Fruit fly (Drosophila melanogaster): ENCODE results near the gene ccb.

ccb gene

DNA sequence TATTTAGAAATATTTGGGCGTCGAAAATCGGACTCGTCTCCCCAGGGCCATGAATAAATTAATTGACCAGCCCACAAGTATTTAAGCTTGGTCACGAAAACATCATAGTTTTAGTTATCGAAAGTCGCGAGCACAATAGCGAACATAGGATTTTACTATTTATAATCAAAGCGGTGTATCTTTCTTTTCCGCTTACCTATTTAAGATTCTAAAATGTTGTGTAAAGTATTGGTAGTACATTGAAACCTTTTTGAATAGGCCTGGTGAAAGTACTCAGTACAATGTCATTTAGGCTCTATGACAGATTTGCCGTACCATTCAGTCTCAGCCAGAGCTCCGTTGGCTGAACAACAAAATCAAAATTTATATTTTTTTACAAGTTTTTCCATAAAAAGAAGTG, at the start of gene ccb:
ccb (plus strand) TSS at position 301 of the 400 bp plus-strand sequence.
- no peak for TF ChIP-seq CG34367 (tag; optimal IDR thresholded peaks at IDR 0.05)
- TF ChIP-seq Snoo (tag; optimal IDR thresholded peaks at IDR 0.05), result no peak
- no peak for TF ChIP-seq Ets98B (GFP tag; IDR thresholded peaks at IDR 0.05)
- TF ChIP-seq EcR (GFP tag; optimal IDR thresholded peaks at IDR 0.05), result no peak
- TF ChIP-seq CG32121 (GFP tag; IDR thresholded peaks at IDR 0.05), result no peak
- TF ChIP-seq Pif1A (GFP tag; optimal IDR thresholded peaks at IDR 0.05), result no peak
- no peak for TF ChIP-seq CG12605 (GFP tag; IDR thresholded peaks at IDR 0.05)
- no peak for TF ChIP-seq CG15710 (tag; optimal IDR thresholded peaks at IDR 0.05)
- no peak for TF ChIP-seq CG13204 (GFP tag; optimal IDR thresholded peaks at IDR 0.05)
- TF ChIP-seq fd96Ca (GFP tag; IDR thresholded peaks at IDR 0.05), result no peak
- no peak for TF ChIP-seq gl (tag; optimal IDR thresholded peaks at IDR 0.05)
- no peak for TF ChIP-seq CG8159 (tag; optimal IDR thresholded peaks at IDR 0.05)
- no peak for TF ChIP-seq rn (GFP tag; IDR thresholded peaks at IDR 0.05)
- no peak for TF ChIP-seq CG14655 (GFP tag; optimal IDR thresholded peaks at IDR 0.05)
- TF ChIP-seq CG8301 (tag; optimal IDR thresholded peaks at IDR 0.05), result no peak
- TF ChIP-seq D1 (tag; optimal IDR thresholded peaks at IDR 0.05), result no peak
- TF ChIP-seq CG9948 (tag; optimal IDR thresholded peaks at IDR 0.05), result no peak

DNA sequence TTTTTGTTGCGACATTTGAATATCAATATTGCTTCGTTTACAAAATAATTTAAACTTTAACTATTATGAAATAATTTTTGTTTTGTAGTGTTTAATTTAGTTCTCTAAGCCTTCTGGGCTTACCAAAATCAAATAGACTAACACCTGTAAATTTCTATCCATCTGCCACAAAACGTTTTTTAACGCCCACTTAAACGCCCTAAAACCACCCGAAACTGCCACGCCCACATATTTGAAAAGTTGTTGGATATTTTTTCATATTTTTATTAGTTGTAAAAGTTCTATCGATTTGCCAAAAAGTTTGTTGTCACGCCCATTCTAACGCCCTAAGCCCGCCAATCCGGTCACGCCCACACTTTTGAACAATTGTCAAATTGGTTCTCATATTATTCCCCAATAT, 46.1 kb upstream of the ccb start, which contains the start of gene CG45154:
CG45154 (minus strand) TSS at position 101 of the 400 bp plus-strand sequence.
- no peak for TF ChIP-seq gl (tag; optimal IDR thresholded peaks at IDR 0.05)
- TF ChIP-seq CG32121 (GFP tag; IDR thresholded peaks at IDR 0.05), result no peak
- TF ChIP-seq CG13204 (GFP tag; optimal IDR thresholded peaks at IDR 0.05), result no peak
- no peak for TF ChIP-seq CG8301 (tag; optimal IDR thresholded peaks at IDR 0.05)
- no peak for TF ChIP-seq Snoo (tag; optimal IDR thresholded peaks at IDR 0.05)
- TF ChIP-seq rn (GFP tag; IDR thresholded peaks at IDR 0.05), result no peak
- no peak for TF ChIP-seq CG8159 (tag; optimal IDR thresholded peaks at IDR 0.05)
- TF ChIP-seq CG10348 (GFP tag; IDR thresholded peaks at IDR 0.05), result no peak
- TF ChIP-seq EcR (GFP tag; optimal IDR thresholded peaks at IDR 0.05), result no peak
- no peak for TF ChIP-seq CG9948 (tag; optimal IDR thresholded peaks at IDR 0.05)
- no peak for TF ChIP-seq CG12605 (GFP tag; IDR thresholded peaks at IDR 0.05)
- TF ChIP-seq CG34367 (tag; optimal IDR thresholded peaks at IDR 0.05), result no peak
- TF ChIP-seq Pif1B (GFP tag; optimal IDR thresholded peaks at IDR 0.05), result no peak
- no peak for TF ChIP-seq fd96Ca (GFP tag; IDR thresholded peaks at IDR 0.05)
- TF ChIP-seq CG17806 (tag; optimal IDR thresholded peaks at IDR 0.05), result no peak

DNA sequence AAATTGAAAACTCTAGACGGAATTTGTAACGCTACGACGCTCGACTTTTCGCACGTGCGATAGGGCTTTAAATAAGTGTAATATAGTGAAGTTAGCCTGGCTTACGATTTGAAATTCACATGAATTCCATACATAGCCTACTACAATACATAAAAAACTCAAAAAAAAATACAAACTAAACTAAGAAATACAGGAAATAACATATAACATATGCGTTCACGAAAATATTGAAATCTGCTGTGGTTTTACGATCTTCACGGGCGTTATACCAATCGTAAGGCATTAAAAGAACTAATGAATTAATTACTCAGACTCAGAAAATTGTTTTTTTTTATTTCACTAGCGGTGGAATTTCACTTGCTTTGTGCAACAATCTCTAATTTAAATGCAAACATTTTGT, 10.2 kb downstream of the ccb start, which contains the start of gene CG1724:
CG1724 (minus strand) TSS at position 101 of the 400 bp plus-strand sequence.
- TF ChIP-seq CG32121 (GFP tag; IDR thresholded peaks at IDR 0.05) (no peak), CG4496 (GFP tag; IDR thresholded peaks at IDR 0.05) (no peak), gl (tag; optimal IDR thresholded peaks at IDR 0.05) (no peak), Ets98B (GFP tag; IDR thresholded peaks at IDR 0.05) (no peak), Snoo (tag; optimal IDR thresholded peaks at IDR 0.05) (no peak), CG8301 (tag; optimal IDR thresholded peaks at IDR 0.05) (no peak), rn (GFP tag; IDR thresholded peaks at IDR 0.05) (no peak), CG8159 (tag; optimal IDR thresholded peaks at IDR 0.05) (no peak), CG34367 (tag; optimal IDR thresholded peaks at IDR 0.05) (no peak), fd96Ca (GFP tag; IDR thresholded peaks at IDR 0.05) (no peak), CG12605 (GFP tag; IDR thresholded peaks at IDR 0.05) (no peak), CG13204 (GFP tag; optimal IDR thresholded peaks at IDR 0.05) (no peak), Pif1A (GFP tag; optimal IDR thresholded peaks at IDR 0.05) (no peak), CG14655 (GFP tag; optimal IDR thresholded peaks at IDR 0.05) (no peak), Pif1B (GFP tag; optimal IDR thresholded peaks at IDR 0.05) (no peak), D1 (tag; optimal IDR thresholded peaks at IDR 0.05) (no peak), CG10348 (GFP tag; IDR thresholded peaks at IDR 0.05) (no peak), EcR (GFP tag; optimal IDR thresholded peaks at IDR 0.05) (no peak), CG15710 (tag; optimal IDR thresholded peaks at IDR 0.05) (no peak)

DNA sequence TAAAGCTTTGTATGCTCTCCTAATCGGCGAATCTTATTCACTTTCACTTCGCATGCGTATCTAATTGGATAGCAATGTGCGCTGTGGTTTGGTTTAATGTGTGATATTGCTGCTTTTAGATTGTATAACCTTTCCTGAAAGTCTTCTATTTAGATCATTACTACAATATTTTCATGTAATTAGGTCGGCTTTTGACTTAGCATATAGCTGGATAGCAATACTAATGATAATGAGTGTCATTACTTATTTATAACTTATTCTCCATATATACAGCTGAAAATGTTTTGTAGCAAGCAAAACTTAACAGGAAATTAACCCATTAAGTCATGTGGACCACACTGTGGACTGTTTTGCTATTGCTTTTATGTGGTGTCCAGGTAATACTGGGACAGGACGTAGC, 24.5 kb downstream of the ccb start, which contains the start of gene CG32523:
CG32523 (plus strand) TSS at position 301 of the 400 bp plus-strand sequence.
- TF ChIP-seq CG12605 (GFP tag; IDR thresholded peaks at IDR 0.05) (no peak), CG34367 (tag; optimal IDR thresholded peaks at IDR 0.05) (no peak)

DNA sequence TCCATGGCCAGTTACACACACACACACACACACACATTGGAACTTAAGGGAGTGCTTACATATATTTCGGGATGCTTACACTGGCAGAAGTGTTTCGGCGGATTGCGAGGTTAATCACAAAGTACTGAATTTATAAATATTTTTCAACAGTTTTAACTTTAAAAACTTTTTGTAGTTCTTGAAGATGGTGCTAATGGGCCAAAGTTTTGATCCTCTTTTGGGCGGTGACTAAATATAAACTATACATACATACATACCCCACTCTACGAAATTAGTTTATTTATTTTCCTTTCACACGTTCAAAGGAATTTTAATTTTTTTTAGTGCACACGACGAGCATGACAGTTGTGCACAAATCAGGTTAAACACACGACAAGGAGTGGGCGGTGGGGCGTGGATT, 33.3 kb downstream of the ccb start:
- TF ChIP-seq CG8159 (tag; optimal IDR thresholded peaks at IDR 0.05), result peak; percentile 46
- TF ChIP-seq CG13204 (GFP tag; optimal IDR thresholded peaks at IDR 0.05), result no peak
- TF ChIP-seq CG15710 (tag; optimal IDR thresholded peaks at IDR 0.05), result peak; percentile 27
- TF ChIP-seq EcR (GFP tag; optimal IDR thresholded peaks at IDR 0.05), result no peak
- TF ChIP-seq CG9948 (tag; optimal IDR thresholded peaks at IDR 0.05), result peak; percentile 9

DNA sequence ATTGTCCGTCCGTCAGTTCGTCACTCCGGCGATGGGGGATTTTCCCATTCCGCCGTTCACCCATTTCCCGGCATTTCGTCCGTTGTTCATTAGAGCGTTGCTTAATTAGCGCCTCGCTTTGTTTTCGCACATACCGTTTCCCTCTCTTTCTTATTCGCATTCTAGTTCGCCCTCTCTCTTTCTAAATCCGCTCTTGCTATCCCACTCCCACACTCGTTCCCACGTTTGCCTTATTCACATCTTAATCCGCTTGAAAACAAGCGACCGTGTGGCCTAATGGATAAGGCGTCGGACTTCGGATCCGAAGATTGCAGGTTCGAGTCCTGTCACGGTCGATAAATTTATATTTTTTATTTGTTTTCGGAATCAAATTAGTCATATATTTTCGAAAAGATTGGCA, 38.8 kb downstream of the ccb start:
- TF ChIP-seq CG32121 (GFP tag; IDR thresholded peaks at IDR 0.05) (no peak), CG4496 (GFP tag; IDR thresholded peaks at IDR 0.05) (peak; percentile 21; the same call in 1 of the 3 replicates)

DNA sequence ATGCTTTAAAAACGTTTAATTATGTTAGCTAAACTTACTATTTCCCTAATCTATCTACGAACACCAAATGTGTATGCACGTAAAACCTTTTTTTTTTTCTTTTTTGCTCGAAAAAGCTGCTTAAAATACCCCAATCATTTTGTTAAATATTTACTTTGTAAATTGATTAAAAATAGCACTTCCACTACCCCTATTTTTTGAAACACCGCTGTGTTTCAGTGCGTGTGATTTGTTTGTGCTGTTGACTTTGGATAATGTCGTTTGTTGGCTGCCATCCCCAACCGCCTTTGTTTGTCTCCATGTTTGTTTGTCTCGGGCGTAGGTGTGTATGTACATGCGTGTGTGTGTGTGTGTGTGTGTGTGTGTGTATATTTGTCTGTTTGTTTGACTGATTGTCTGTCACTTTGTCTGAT, 48.7 kb downstream of the ccb start:
- TF ChIP-seq CG34367 (tag; optimal IDR thresholded peaks at IDR 0.05) (no peak), fd96Ca (GFP tag; IDR thresholded peaks at IDR 0.05) (no peak), gl (tag; optimal IDR thresholded peaks at IDR 0.05) (no peak), CG8159 (tag; optimal IDR thresholded peaks at IDR 0.05) (no peak), D1 (tag; optimal IDR thresholded peaks at IDR 0.05) (no peak), rn (GFP tag; IDR thresholded peaks at IDR 0.05) (no peak), CG13204 (GFP tag; optimal IDR thresholded peaks at IDR 0.05) (no peak), CG14655 (GFP tag; optimal IDR thresholded peaks at IDR 0.05) (peak; percentile 41), Pif1A (GFP tag; optimal IDR thresholded peaks at IDR 0.05) (no peak), CG32121 (GFP tag; IDR thresholded peaks at IDR 0.05) (no peak), EcR (GFP tag; optimal IDR thresholded peaks at IDR 0.05) (no peak), CG15710 (tag; optimal IDR thresholded peaks at IDR 0.05) (peak; percentile 9), CG17806 (tag; optimal IDR thresholded peaks at IDR 0.05) (no peak), CG9948 (tag; optimal IDR thresholded peaks at IDR 0.05) (no peak), CG8301 (tag; optimal IDR thresholded peaks at IDR 0.05) (no peak), Pif1B (GFP tag; optimal IDR thresholded peaks at IDR 0.05) (no peak)

Measured in whole organism, pupa.